Worm (Caenorhabditis elegans) whole organism, L3 larva: ENCODE measurements around the gene fbxa-118.

Experiments used
- fkh-10 ChIP-seq: sonication (generic microtip); optimal IDR thresholded peaks from 2 replicates; lab custom pipeline; 2017; ENCODE audit warnings: missing biosample characterization, missing genetic modification reagents, missing genetic modification characterization
- mdl-1 ChIP-seq: fragments of 150-350 bp; optimal IDR thresholded peaks from 2 replicates; lab custom pipeline; 2014; ENCODE audit warnings: missing biosample characterization, missing genetic modification characterization
- nhr-237 ChIP-seq: fragments of 150-350 bp; optimal IDR thresholded peaks from 2 replicates; lab custom pipeline; 2014; ENCODE audit warnings: missing biosample characterization, missing genetic modification characterization
- nhr-25 ChIP-seq: sonication (generic microtip); optimal IDR thresholded peaks from 2 replicates; lab custom pipeline; 2017; ENCODE audit warnings: missing biosample characterization, missing genetic modification characterization

DNA sequence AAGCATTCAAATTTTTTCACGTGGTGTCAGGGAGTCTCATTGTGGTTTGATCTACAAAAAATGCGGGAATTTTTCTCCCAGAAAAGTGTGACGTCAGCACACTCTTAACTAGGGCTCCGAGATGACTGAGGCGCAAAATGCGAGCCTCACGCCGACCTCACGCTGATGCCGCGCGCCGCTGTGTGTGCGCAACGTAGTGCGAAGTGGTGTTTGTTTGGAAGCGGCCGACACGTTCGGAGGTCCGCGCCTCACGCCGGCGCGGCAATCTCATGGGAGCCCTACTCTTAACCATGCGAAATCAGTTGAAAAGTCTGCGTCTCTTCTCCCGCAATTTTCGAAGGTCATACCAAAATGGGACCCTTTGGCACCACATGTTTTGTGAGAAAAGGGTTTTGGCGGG, 13.1 kb upstream of the fbxa-118 start:
- no peak for TF ChIP-seq nhr-237 (tag; lab: Kevin White, UChicago)
- no peak for TF ChIP-seq mdl-1 (tag; lab: Kevin White, UChicago)
- no peak for TF ChIP-seq nhr-25 (tag; lab: Kevin White, UChicago)
- TF ChIP-seq fkh-10 (GFP tag; lab: Kevin White, UChicago): no peak
